Fruit fly (Drosophila melanogaster) whole organism, embryonic: ENCODE data around the gene CG14219.

Experiments
- Adf1 ChIP-seq: fragments of 200-800 bp; sonication (Bioruptor generic); IDR thresholded peaks from 2 replicates; pipeline ENCODE4 v1.3.6; 2022; ENCODE audit warnings: missing biosample characterization, missing genetic modification characterization
- CG1024 ChIP-seq: fragments of 200-800 bp; sonication (Bioruptor generic); IDR thresholded peaks from 2 replicates; pipeline ENCODE4 v1.3.6; 2022; ENCODE audit warnings: missing biosample characterization, missing genetic modification characterization
- CG10366 ChIP-seq: fragments of 200-800 bp; sonication (Bioruptor generic); IDR thresholded peaks from 2 replicates; pipeline ENCODE4 v1.3.6; 2022; ENCODE audit warnings: missing biosample characterization, missing genetic modification characterization
- CG10462 ChIP-seq: fragments of 200-800 bp; sonication (Bioruptor generic); optimal IDR thresholded peaks from 2 replicates; lab custom pipeline; 2016; ENCODE audit warnings: missing biosample characterization, missing genetic modification characterization
- CG11456 ChIP-seq: fragments of 200-800 bp; sonication (Bioruptor generic); IDR thresholded peaks from 3 replicates; pipeline ENCODE4 v1.3.6; 2022; ENCODE audit warnings: missing biosample characterization, missing genetic modification characterization
- CG1233 ChIP-seq: fragments of 200-800 bp; sonication (Bioruptor generic); optimal IDR thresholded peaks from 4 replicates; lab custom pipeline; 2018; ENCODE audit warnings: missing biosample characterization, mild to moderate bottlenecking, missing genetic modification characterization
- CG12391 ChIP-seq: fragments of 200-800 bp; sonication (Bioruptor generic); optimal IDR thresholded peaks from 3 replicates; lab custom pipeline; 2018; ENCODE audit warnings: missing biosample characterization, mild to moderate bottlenecking, missing genetic modification characterization, moderate library complexity
- CG13894 ChIP-seq: fragments of 200-800 bp; sonication (Bioruptor generic); optimal IDR thresholded peaks from 3 replicates; lab custom pipeline; 2018; ENCODE audit warnings: missing biosample characterization, mild to moderate bottlenecking, missing genetic modification characterization, moderate library complexity
- CG14014 ChIP-seq: fragments of 200-800 bp; sonication (Bioruptor generic); IDR thresholded peaks from 2 replicates; pipeline ENCODE4 v1.3.6; 2022; ENCODE audit warnings: missing biosample characterization, missing genetic modification characterization
- CG15073 ChIP-seq: fragments of 200-800 bp; sonication (Bioruptor generic); optimal IDR thresholded peaks from 2 replicates; lab custom pipeline; 2016; ENCODE audit warnings: missing biosample characterization, missing genetic modification characterization
- CG15514 ChIP-seq: fragments of 200-800 bp; sonication (Bioruptor generic); optimal IDR thresholded peaks from 3 replicates; lab custom pipeline; 2017; ENCODE audit warnings: missing biosample characterization, missing genetic modification characterization, mild to moderate bottlenecking, moderate library complexity, missing genetic modification reagents
- CG1603 ChIP-seq: fragments of 200-800 bp; sonication (Bioruptor generic); optimal IDR thresholded peaks from 2 replicates; lab custom pipeline; 2019; ENCODE audit warnings: missing biosample characterization, mild to moderate bottlenecking, missing genetic modification characterization, moderate library complexity
- CG17385 ChIP-seq: fragments of 200-800 bp; sonication (Bioruptor generic); optimal IDR thresholded peaks from 3 replicates; lab custom pipeline; 2018; ENCODE audit warnings: missing biosample characterization, mild to moderate bottlenecking, missing genetic modification characterization
- CG17912 ChIP-seq: fragments of 200-800 bp; sonication (Bioruptor generic); optimal IDR thresholded peaks from 2 replicates; lab custom pipeline; 2018; ENCODE audit warnings: missing biosample characterization, mild to moderate bottlenecking, missing genetic modification characterization
- CG34224 ChIP-seq: fragments of 200-800 bp; sonication (Bioruptor generic); IDR thresholded peaks from 3 replicates; pipeline ENCODE4 v1.3.6; 2022; ENCODE audit warnings: missing biosample characterization, missing genetic modification characterization; ENCODE audit not compliant: partially characterized antibody
- CG3838 ChIP-seq: fragments of 200-800 bp; sonication (Bioruptor generic); optimal IDR thresholded peaks from 3 replicates; lab custom pipeline; 2016; ENCODE audit warnings: missing biosample characterization, missing genetic modification characterization
- CG43689 ChIP-seq: fragments of 200-800 bp; sonication (Bioruptor generic); IDR thresholded peaks from 2 replicates; pipeline ENCODE4 v1.3.6; 2022; ENCODE audit warnings: missing biosample characterization, missing genetic modification characterization
- CG5245 ChIP-seq: fragments of 200-800 bp; sonication (Bioruptor generic); optimal IDR thresholded peaks from 3 replicates; lab custom pipeline; 2016; ENCODE audit warnings: missing biosample characterization, missing genetic modification characterization
- CG6791 ChIP-seq: fragments of 200-800 bp; sonication (Bioruptor generic); IDR thresholded peaks from 3 replicates; pipeline ENCODE4 v1.3.6; 2022; ENCODE audit warnings: missing biosample characterization, missing genetic modification characterization; ENCODE audit not compliant: partially characterized antibody
- CG6854 ChIP-seq: fragments of 200-800 bp; sonication (Bioruptor generic); optimal IDR thresholded peaks from 3 replicates; lab custom pipeline; 2017; ENCODE audit warnings: missing biosample characterization, mild to moderate bottlenecking, missing genetic modification characterization
- CG8089 ChIP-seq: fragments of 200-800 bp; sonication (Bioruptor generic); optimal IDR thresholded peaks from 3 replicates; lab custom pipeline; 2016; ENCODE audit warnings: missing biosample characterization, missing genetic modification characterization
- CG8944 ChIP-seq: fragments of 200-800 bp; sonication (Bioruptor generic); optimal IDR thresholded peaks from 3 replicates; lab custom pipeline; 2016; ENCODE audit warnings: missing biosample characterization, missing genetic modification characterization
- CTCF ChIP-seq: fragments of 200-800 bp; sonication (Bioruptor generic); optimal IDR thresholded peaks from 2 replicates; lab custom pipeline; 2017; ENCODE audit warnings: missing biosample characterization, mild to moderate bottlenecking, missing genetic modification characterization, moderate library complexity
- CrebB ChIP-seq: fragments of 200-800 bp; sonication (Bioruptor generic); optimal IDR thresholded peaks from 3 replicates; lab custom pipeline; 2018; ENCODE audit warnings: missing biosample characterization, mild to moderate bottlenecking, missing genetic modification characterization
- Dip3 ChIP-seq: fragments of 200-800 bp; sonication (Bioruptor generic); optimal IDR thresholded peaks from 3 replicates; lab custom pipeline; 2016; ENCODE audit warnings: missing biosample characterization, missing genetic modification characterization
- Eip74EF ChIP-seq, 2 experiments: fragments of 200-800 bp in 1 of 2; fragments of >200 bp in 1 of 2; sonication (Bioruptor generic) in 1 of 2; optimal IDR thresholded peaks; 2 replicates each; lab custom pipeline; 2017 to 2019; ENCODE audit warnings: missing biosample characterization in 2 of 2, missing genetic modification characterization in 2 of 2, mild to moderate bottlenecking in 1 of 2, moderate library complexity in 1 of 2
- HHEX ChIP-seq: fragments of 200-800 bp; sonication (Bioruptor generic); optimal IDR thresholded peaks from 3 replicates; lab custom pipeline; 2017; ENCODE audit warnings: missing biosample characterization, mild to moderate bottlenecking, missing genetic modification characterization, missing genetic modification reagents
- HLHmδ ChIP-seq: fragments of 200-800 bp; sonication (Bioruptor generic); optimal IDR thresholded peaks from 2 replicates; lab custom pipeline; 2018; ENCODE audit warnings: missing biosample characterization, mild to moderate bottlenecking, missing genetic modification characterization, moderate library complexity
- Hr78 ChIP-seq, 2 experiments: fragments of 200-800 bp in 1 of 2; fragments of >200 bp in 1 of 2; sonication (Bioruptor generic) in 1 of 2; optimal IDR thresholded peaks; 2 replicates each; lab custom pipeline; 2017 to 2019; ENCODE audit warnings: missing biosample characterization in 2 of 2, missing genetic modification characterization in 2 of 2, mild to moderate bottlenecking in 1 of 2, moderate library complexity in 1 of 2
- MESR4 ChIP-seq: fragments of 200-800 bp; sonication (Bioruptor generic); optimal IDR thresholded peaks from 2 replicates; lab custom pipeline; 2018; ENCODE audit warnings: missing biosample characterization, mild to moderate bottlenecking, missing genetic modification characterization, moderate library complexity
- Max ChIP-seq: fragments of 200-800 bp; sonication (Bioruptor generic); optimal IDR thresholded peaks from 2 replicates; lab custom pipeline; 2016; ENCODE audit warnings: missing biosample characterization, mild to moderate bottlenecking, missing genetic modification characterization
- Nf-YA ChIP-seq: fragments of 200-800 bp; sonication (Bioruptor generic); IDR thresholded peaks from 2 replicates; pipeline ENCODE4 v1.3.6; 2022; ENCODE audit warnings: missing biosample characterization, missing genetic modification characterization
- Nf-YC ChIP-seq: fragments of 200-800 bp; optimal IDR thresholded peaks from 3 replicates; lab custom pipeline; 2019; ENCODE audit warnings: missing biosample characterization, mild to moderate bottlenecking, missing genetic modification characterization, moderate library complexity
- Pdp1 ChIP-seq, 2 experiments: fragments of 200-800 bp; sonication (Bioruptor generic); optimal IDR thresholded peaks; 3 replicates each; lab custom pipeline; 2016; ENCODE audit warnings: missing biosample characterization in 2 of 2, missing genetic modification characterization in 2 of 2, mild to moderate bottlenecking in 1 of 2, moderate library complexity in 1 of 2
- Rfx ChIP-seq: fragments of 200-800 bp; sonication (Bioruptor generic); IDR thresholded peaks from 2 replicates; pipeline ENCODE4 v1.3.6; 2022; ENCODE audit warnings: missing biosample characterization, missing genetic modification characterization
- Side ChIP-seq: fragments of 200-800 bp; sonication (Bioruptor generic); optimal IDR thresholded peaks from 2 replicates; lab custom pipeline; 2016; ENCODE audit warnings: missing biosample characterization, missing genetic modification characterization
- Six4 ChIP-seq: fragments of 200-800 bp; sonication (Bioruptor generic); optimal IDR thresholded peaks from 2 replicates; lab custom pipeline; 2016; ENCODE audit warnings: missing biosample characterization, missing genetic modification characterization
- Spps ChIP-seq: fragments of 200-800 bp; sonication (Bioruptor generic); optimal IDR thresholded peaks from 2 replicates; lab custom pipeline; 2018; ENCODE audit warnings: missing biosample characterization, mild to moderate bottlenecking, missing genetic modification characterization
- br ChIP-seq: fragments of >200 bp; optimal IDR thresholded peaks from 2 replicates; lab custom pipeline; 2017
- corto ChIP-seq: fragments of 200-800 bp; sonication (Bioruptor generic); optimal IDR thresholded peaks from 2 replicates; lab custom pipeline; 2016; ENCODE audit warnings: missing biosample characterization, mild to moderate bottlenecking, missing genetic modification characterization, moderate library complexity
- esg ChIP-seq: fragments of 200-800 bp; sonication (Bioruptor generic); conservative IDR thresholded peaks from 2 replicates; pipeline ENCODE4 v1.3.6; 2022; ENCODE audit warnings: missing biosample characterization, missing genetic modification characterization
- fd3F ChIP-seq: fragments of 200-800 bp; sonication (Bioruptor generic); optimal IDR thresholded peaks from 2 replicates; lab custom pipeline; 2018; ENCODE audit warnings: missing biosample characterization, mild to moderate bottlenecking, missing genetic modification characterization, moderate library complexity
- gt ChIP-seq: fragments of 200-800 bp; sonication (Bioruptor generic); IDR thresholded peaks from 2 replicates; pipeline ENCODE4 v1.3.6; 2022; ENCODE audit warnings: missing biosample characterization, missing genetic modification characterization
- her ChIP-seq: fragments of 200-800 bp; sonication (Bioruptor generic); optimal IDR thresholded peaks from 2 replicates; lab custom pipeline; 2016; ENCODE audit warnings: missing biosample characterization, missing genetic modification characterization
- kay ChIP-seq: fragments of 200-800 bp; sonication (Bioruptor generic); optimal IDR thresholded peaks from 2 replicates; lab custom pipeline; 2016; ENCODE audit warnings: missing biosample characterization, missing genetic modification characterization
- pfk ChIP-seq: fragments of 200-800 bp; sonication (Bioruptor generic); optimal IDR thresholded peaks from 2 replicates; lab custom pipeline; 2018; ENCODE audit warnings: missing biosample characterization, mild to moderate bottlenecking, missing genetic modification characterization, moderate library complexity
- row ChIP-seq: fragments of 200-800 bp; sonication (Bioruptor generic); IDR thresholded peaks from 3 replicates; pipeline ENCODE4 v1.3.6; 2022; ENCODE audit warnings: missing biosample characterization, missing genetic modification characterization
- sna ChIP-seq: fragments of 200-800 bp; sonication (Bioruptor generic); IDR thresholded peaks from 2 replicates; pipeline ENCODE4 v1.3.6; 2022; ENCODE audit warnings: missing biosample characterization, missing genetic modification characterization; ENCODE audit not compliant: partially characterized antibody
- so ChIP-seq: fragments of 200-800 bp; sonication (Bioruptor generic); IDR thresholded peaks from 3 replicates; pipeline ENCODE4 v1.3.6; 2022; ENCODE audit warnings: missing biosample characterization, missing genetic modification characterization
- tup ChIP-seq: fragments of 200-800 bp; sonication (Bioruptor generic); optimal IDR thresholded peaks from 2 replicates; lab custom pipeline; 2016; ENCODE audit warnings: missing biosample characterization, mild to moderate bottlenecking, missing genetic modification characterization, moderate library complexity
- twi ChIP-seq: fragments of 200-800 bp; optimal IDR thresholded peaks from 2 replicates; lab custom pipeline; 2019; ENCODE audit warnings: missing biosample characterization, mild to moderate bottlenecking, missing genetic modification characterization, moderate library complexity

Gene CG14219

DNA sequence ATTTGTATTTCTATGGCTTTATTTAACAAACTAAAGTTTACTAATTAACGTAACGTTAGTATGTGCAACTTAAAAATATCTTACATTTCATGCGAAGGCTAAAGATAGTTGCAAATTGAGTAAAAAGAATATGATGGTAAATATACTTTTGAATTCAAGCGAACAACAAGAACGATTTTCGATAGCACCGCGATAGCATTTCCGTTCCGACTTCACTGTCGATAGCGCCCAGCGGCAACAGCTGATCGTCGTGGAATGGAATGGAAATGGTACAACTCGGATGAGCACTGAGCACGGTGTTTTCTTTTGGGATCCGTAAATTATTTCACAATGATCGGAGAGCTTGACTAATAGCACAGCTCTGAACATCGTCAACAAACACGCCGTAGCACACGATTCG lies 23.5 kb upstream of the CG14219 start (continued):
- no peak for TF ChIP-seq CG13894
- no peak for TF ChIP-seq CG5245 (GFP tag; lab: Kevin White, UChicago)
- no peak for TF ChIP-seq CG15073 (GFP tag; lab: Kevin White, UChicago)
- peak; percentile 86 for TF ChIP-seq HLHmδ (GFP tag; lab: Kevin White, UChicago)
- TF ChIP-seq row (GFP tag; lab: Robert Waterston, UW), result no peak; the same call in 2 of the 3 replicates
- TF ChIP-seq Max (GFP tag; lab: Kevin White, UChicago), result no peak
- peak; percentile 61 for TF ChIP-seq CG12391 (tag; lab: Kevin White, UChicago)
- TF ChIP-seq sna (GFP tag; lab: Robert Waterston, UW), result no peak
- TF ChIP-seq CG43689 (GFP tag; lab: Robert Waterston, UW), result no peak
- peak in 1 of 2 experiments; percentile 32 for TF ChIP-seq Eip74EF (GFP tag; optimal IDR thresholded peaks at IDR 0.05; lab: Kevin White, UChicago)
- TF ChIP-seq Rfx (GFP tag; lab: Robert Waterston, UW), result peak; percentile 66; the same call in 1 of the 2 replicates
- no peak for TF ChIP-seq fd3F (GFP tag; lab: Kevin White, UChicago)
- peak; percentile 81 for TF ChIP-seq CG15514 (GFP tag; lab: Kevin White, UChicago)
- TF ChIP-seq CTCF (GFP tag; lab: Kevin White, UChicago), result peak; percentile 14
- TF ChIP-seq CG17912 (GFP tag; lab: Kevin White, UChicago), result peak; percentile 86
- no peak for TF ChIP-seq Adf1 (GFP tag; lab: Robert Waterston, UW)
- TF ChIP-seq HHEX (GFP tag; lab: Kevin White, UChicago), result peak; percentile 64
- TF ChIP-seq CG10462 (GFP tag; lab: Kevin White, UChicago), result no peak
- peak; percentile 55; the same call in 2 of the 3 replicates for TF ChIP-seq CG34224 (GFP tag; lab: Robert Waterston, UW)
- peak in 1 of 2 experiments; percentile 39 for TF ChIP-seq Pdp1 (GFP tag; optimal IDR thresholded peaks at IDR 0.05; lab: Kevin White, UChicago)
- peak; percentile 14; the same call in 1 of the 2 replicates for TF ChIP-seq CG14014 (GFP tag; lab: Robert Waterston, UW)
- TF ChIP-seq Nf-YC (tag; lab: Kevin White, UChicago), result peak; percentile 55
- peak; percentile 52 for TF ChIP-seq CG6854 (GFP tag; lab: Kevin White, UChicago)
- TF ChIP-seq CG1024, result peak; percentile 44; the same call in 1 of the 2 replicates
- no peak for TF ChIP-seq Nf-YA (GFP tag; lab: Robert Waterston, UW)
- TF ChIP-seq CG1233 (GFP tag; lab: Kevin White, UChicago), result peak; percentile 71
- no peak for TF ChIP-seq Spps
- no peak for TF ChIP-seq CG10366 (GFP tag; lab: Robert Waterston, UW)
- TF ChIP-seq Side (GFP tag; lab: Kevin White, UChicago), result peak; percentile 51
- no peak for TF ChIP-seq twi (tag; lab: Kevin White, UChicago)
- no peak for TF ChIP-seq Dip3
- no peak for TF ChIP-seq CG3838 (GFP tag; lab: Kevin White, UChicago)
- no peak for TF ChIP-seq esg (GFP tag; lab: Robert Waterston, UW)
- peak; percentile 81 for TF ChIP-seq CG1603 (tag; lab: Kevin White, UChicago)
- no peak for TF ChIP-seq Six4 (GFP tag; lab: Kevin White, UChicago)
- TF ChIP-seq corto (GFP tag; lab: Kevin White, UChicago), result no peak
- peak; percentile 97 for TF ChIP-seq pfk (GFP tag; lab: Kevin White, UChicago)
- 0 out of 3 replicates have a peak, but pooled peaks have one; percentile 33 for TF ChIP-seq CG11456 (GFP tag; lab: Robert Waterston, UW)
- TF ChIP-seq her (GFP tag; lab: Kevin White, UChicago), result peak; percentile 17
- peak; percentile 73 for TF ChIP-seq CG17385 (GFP tag; lab: Kevin White, UChicago)
- peak; percentile 51; the same call in 1 of the 3 replicates for TF ChIP-seq so
- TF ChIP-seq CG8089, result no peak
- peak; percentile 44 for TF ChIP-seq MESR4 (GFP tag; lab: Kevin White, UChicago)
- no peak for TF ChIP-seq tup
- no peak for TF ChIP-seq Hr78 (GFP tag; optimal IDR thresholded peaks at IDR 0.05; lab: Kevin White, UChicago)
- peak; percentile 44; the same call in 1 of the 3 replicates for TF ChIP-seq CG6791 (GFP tag; lab: Robert Waterston, UW)
- TF ChIP-seq kay, result no peak
- no peak for TF ChIP-seq gt (GFP tag; lab: Robert Waterston, UW)
- no peak for TF ChIP-seq CG8944 (GFP tag; lab: Kevin White, UChicago)
- no peak for TF ChIP-seq br (lab: Kevin White, UChicago)
- peak; percentile 81 for TF ChIP-seq CrebB
